Fruit fly (Drosophila melanogaster): ENCODE measurements around the gene bai.

Gene bai

dm6 chr3R:25066856-25067255 lies 27.7 kb downstream of the bai start:
- TF ChIP-seq CTCF (optimal IDR thresholded peaks at IDR 0.05) (no peak), CG8478 (optimal IDR thresholded peaks at IDR 0.05) (no peak)

- TF ChIP-seq CG8478 (optimal IDR thresholded peaks at IDR 0.05) (no peak), CTCF (optimal IDR thresholded peaks at IDR 0.05) (no peak)
Measured at dm6 chr3R:25069569-25069968, 30.4 kb downstream of the bai start, which contains the start of the genes Stt3B and CG11839. Gene Stt3B, minus strand, starts transcription at chr3R:25069637. Gene CG11839, plus strand, starts transcription at chr3R:25069927.

dm6 chr3R:25070871-25071270 lies 31.7 kb downstream of the bai start, which contains the start of gene CG11836:
Gene CG11836, plus strand, starts transcription at chr3R:25071126.
- TF ChIP-seq CG8478 (optimal IDR thresholded peaks at IDR 0.05) (no peak), CTCF (optimal IDR thresholded peaks at IDR 0.05) (no peak)

dm6 chr3R:25074558-25074964 lies 35.4 kb downstream of the bai start, which contains the start of the genes shams and CG11920:
Gene shams, minus strand, starts transcription at chr3R:25074607.
Gene CG11920, plus strand, starts transcription at chr3R:25074877.
- no peak for TF ChIP-seq CTCF (optimal IDR thresholded peaks at IDR 0.05)
- no peak for TF ChIP-seq CG8478 (optimal IDR thresholded peaks at IDR 0.05)

dm6 chr3R:25077280-25077820 lies 38.2 kb downstream of the bai start:
- TF ChIP-seq CTCF (optimal IDR thresholded peaks at IDR 0.05), result no peak
- TF ChIP-seq CG8478 (optimal IDR thresholded peaks at IDR 0.05), result no peak

DNA sequence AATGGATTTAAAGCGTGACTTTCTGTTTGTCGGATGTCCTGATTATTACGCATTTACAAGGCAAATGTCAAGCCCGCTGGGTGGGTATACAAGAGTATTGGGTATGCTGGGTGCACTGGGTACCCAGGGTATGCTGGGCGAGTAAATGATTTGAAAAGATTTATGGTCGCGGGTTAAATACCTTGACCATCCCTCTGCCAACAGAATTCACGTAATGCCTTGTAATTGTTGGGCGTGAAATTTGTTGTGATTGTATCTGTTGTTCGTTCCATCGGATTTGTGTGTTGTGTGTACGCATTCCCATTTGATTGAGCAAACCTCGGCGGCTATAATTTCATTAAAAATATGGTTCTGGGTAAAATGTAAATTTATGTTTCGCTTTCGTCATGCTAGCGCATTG lies 39.5 kb downstream of the bai start:
- TF ChIP-seq CG8478 (optimal IDR thresholded peaks at IDR 0.05), result no peak
- TF ChIP-seq CTCF (optimal IDR thresholded peaks at IDR 0.05), result no peak

DNA sequence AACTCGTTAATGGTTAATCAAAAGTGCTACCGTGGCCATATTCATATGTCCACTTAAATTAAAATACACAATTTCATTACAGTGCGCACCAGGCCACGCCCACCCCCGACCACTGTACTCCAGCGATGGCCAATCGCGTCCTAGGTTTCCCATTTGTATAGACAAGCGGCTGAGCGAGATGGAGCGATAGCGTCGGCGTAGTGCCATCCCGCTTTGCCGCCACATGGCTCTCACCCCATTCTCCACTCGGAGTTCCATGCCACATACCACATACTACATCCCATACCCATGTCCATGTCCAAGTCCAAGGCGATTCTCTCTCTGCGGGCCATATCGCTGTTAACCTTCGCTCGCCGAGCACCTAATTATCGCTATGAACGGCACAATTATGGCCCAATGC lies 41.3 kb downstream of the bai start:
- TF ChIP-seq CTCF (optimal IDR thresholded peaks at IDR 0.05) (peak in 1 of 2 experiments; percentile 30), CG8478 (optimal IDR thresholded peaks at IDR 0.05) (no peak)

dm6 chr3R:25082348-25082747 lies 43.2 kb downstream of the bai start, which contains the start of gene fd96Ca:
Gene fd96Ca, plus strand, starts transcription at chr3R:25082684.
- TF ChIP-seq CTCF (optimal IDR thresholded peaks at IDR 0.05), result no peak
- TF ChIP-seq CG8478 (optimal IDR thresholded peaks at IDR 0.05), result no peak

Data from S2 (cell line).